Worm (Caenorhabditis elegans) whole organism, L1 larva: ENCODE data around the gene B0507.5.

Experiments
- C04F5.9 ChIP-seq: sonication (generic microtip); optimal IDR thresholded peaks from 2 replicates; lab custom pipeline; 2016; ENCODE audit warnings: missing genetic modification characterization, missing compliant biosample characterization
- C16A3.4 ChIP-seq: fragments of 150-350 bp; optimal IDR thresholded peaks from 2 replicates; lab custom pipeline; 2014; ENCODE audit warnings: missing biosample characterization, missing genetic modification characterization
- C34B4.2 ChIP-seq: sonication (generic microtip); optimal IDR thresholded peaks from 2 replicates; lab custom pipeline; 2017; ENCODE audit warnings: mild to moderate bottlenecking, missing genetic modification characterization, missing compliant biosample characterization
- ama-1 ChIP-seq: fragments of 150-350 bp; optimal IDR thresholded peaks from 2 replicates; lab custom pipeline; 2014
- ceh-88 ChIP-seq: fragments of 200-800 bp; sonication (Bioruptor generic); IDR thresholded peaks from 2 replicates; pipeline ENCODE4 v1.3.6; 2022; ENCODE audit warnings: missing genetic modification characterization, missing compliant biosample characterization
- dpl-1 ChIP-seq, 3 experiments: fragments of 150-350 bp in 2 of 3; sonication (generic microtip) in 1 of 3; optimal IDR thresholded peaks; 2 replicates each; lab custom pipeline; 2014 to 2017; ENCODE audit warnings: missing biosample characterization in 3 of 3, missing genetic modification characterization in 3 of 3, missing genetic modification reagents in 3 of 3
- dsc-1 ChIP-seq: sonication (generic microtip); optimal IDR thresholded peaks from 2 replicates; lab custom pipeline; 2016; ENCODE audit warnings: mild to moderate bottlenecking, missing genetic modification characterization, missing compliant biosample characterization
- efl-1 ChIP-seq, 4 experiments: fragments of 150-350 bp; optimal IDR thresholded peaks in 3 of 4; peaks in 1 of 4; 1 replicate in 1 of 4; 2 replicates in 3 of 4; lab custom pipeline; 2014; ENCODE audit warnings: missing biosample characterization in 2 of 4, missing genetic modification characterization in 2 of 4, missing genetic modification reagents in 2 of 4
- egl-13 ChIP-seq: sonication (generic microtip); optimal IDR thresholded peaks from 2 replicates; lab custom pipeline; 2016; ENCODE audit warnings: missing genotype, missing genetic modification reagents, missing genetic modification characterization, missing compliant biosample characterization
- elt-2 ChIP-seq: sonication (generic microtip); optimal IDR thresholded peaks from 2 replicates; lab custom pipeline; 2016; ENCODE audit warnings: missing genetic modification characterization, mild to moderate bottlenecking, inconsistent platforms, missing compliant biosample characterization, missing genetic modification reagents
- fkh-10 ChIP-seq: sonication (generic microtip); optimal IDR thresholded peaks from 2 replicates; lab custom pipeline; 2017; ENCODE audit warnings: missing biosample characterization, missing genetic modification reagents, missing genetic modification characterization
- fkh-8 ChIP-seq: sonication (generic microtip); optimal IDR thresholded peaks from 2 replicates; lab custom pipeline; 2016; ENCODE audit warnings: mild to moderate bottlenecking, missing genetic modification characterization, missing compliant biosample characterization
- hlh-4 ChIP-seq: sonication (generic microtip); optimal IDR thresholded peaks from 2 replicates; lab custom pipeline; 2016; ENCODE audit warnings: mild to moderate bottlenecking, missing genetic modification characterization, missing compliant biosample characterization
- isw-1 ChIP-seq: fragments of 200-800 bp; sonication (Bioruptor generic); IDR thresholded peaks from 2 replicates; pipeline ENCODE4 v1.3.6; 2022; ENCODE audit warnings: missing genetic modification characterization, missing compliant biosample characterization
- jun-1 ChIP-seq: fragments of 150-350 bp; optimal IDR thresholded peaks from 2 replicates; lab custom pipeline; 2014; ENCODE audit warnings: missing biosample characterization, missing genetic modification reagents, missing genetic modification characterization
- lin-13 ChIP-seq: fragments of 150-350 bp; optimal IDR thresholded peaks from 2 replicates; lab custom pipeline; 2014; ENCODE audit warnings: missing biosample characterization, missing genetic modification reagents, missing genetic modification characterization
- lin-14 ChIP-seq: fragments of 200-800 bp; sonication (Bioruptor generic); optimal IDR thresholded peaks from 2 replicates; lab custom pipeline; 2018; ENCODE audit warnings: mild to moderate bottlenecking, missing genetic modification characterization, moderate library complexity, missing compliant biosample characterization
- lin-35 ChIP-seq, 2 experiments: fragments of 150-350 bp; optimal IDR thresholded peaks; 2 replicates each; lab custom pipeline; 2014; ENCODE audit warnings: missing biosample characterization in 2 of 2, missing genetic modification characterization in 2 of 2, missing genetic modification reagents in 2 of 2
- lsy-2 ChIP-seq, 2 experiments: fragments of 150-350 bp; optimal IDR thresholded peaks; 2 replicates each; lab custom pipeline; 2014; ENCODE audit warnings: missing biosample characterization in 2 of 2, missing genetic modification characterization in 2 of 2
- nhr-237 ChIP-seq: fragments of 150-350 bp; optimal IDR thresholded peaks from 2 replicates; lab custom pipeline; 2014; ENCODE audit warnings: missing biosample characterization, missing genetic modification characterization
- nhr-28 ChIP-seq: fragments of 150-350 bp; optimal IDR thresholded peaks from 2 replicates; lab custom pipeline; 2014; ENCODE audit warnings: missing biosample characterization, missing genetic modification characterization
- nhr-76 ChIP-seq: sonication (generic microtip); optimal IDR thresholded peaks from 2 replicates; lab custom pipeline; 2017; ENCODE audit warnings: missing biosample characterization, missing genetic modification characterization
- nhr-77 ChIP-seq: fragments of 150-350 bp; optimal IDR thresholded peaks from 2 replicates; lab custom pipeline; 2014; ENCODE audit warnings: missing biosample characterization, missing genetic modification characterization
- nhr-84 ChIP-seq: sonication (generic microtip); optimal IDR thresholded peaks from 2 replicates; lab custom pipeline; 2017; ENCODE audit warnings: missing biosample characterization, missing genetic modification characterization
- nhr-85 ChIP-seq: sonication (generic microtip); peaks from one replicate; lab custom pipeline; 2016; ENCODE audit warnings: missing genetic modification characterization, inconsistent platforms, missing compliant biosample characterization
- pax-3 ChIP-seq: fragments of 200-800 bp; sonication (Bioruptor generic); optimal IDR thresholded peaks from 2 replicates; lab custom pipeline; 2018; ENCODE audit warnings: mild to moderate bottlenecking, missing genetic modification characterization, moderate library complexity, missing compliant biosample characterization
- pqm-1 ChIP-seq: sonication (generic microtip); optimal IDR thresholded peaks from 3 replicates; lab custom pipeline; 2017; ENCODE audit warnings: missing biosample characterization, missing genetic modification characterization
- rnt-1 ChIP-seq: sonication (generic microtip); optimal IDR thresholded peaks from 2 replicates; lab custom pipeline; 2016; ENCODE audit warnings: mild to moderate bottlenecking, missing genetic modification characterization, moderate library complexity, missing compliant biosample characterization
- skn-1 ChIP-seq: fragments of 150-350 bp; optimal IDR thresholded peaks from 2 replicates; lab custom pipeline; 2014; ENCODE audit warnings: missing biosample characterization, missing genetic modification characterization
- tlp-1 ChIP-seq: fragments of 150-350 bp; optimal IDR thresholded peaks from 2 replicates; lab custom pipeline; 2014; ENCODE audit warnings: missing biosample characterization, missing genetic modification characterization
- unc-130 ChIP-seq: fragments of 150-350 bp; optimal IDR thresholded peaks from 2 replicates; lab custom pipeline; 2017; ENCODE audit warnings: missing biosample characterization, missing genetic modification characterization, inconsistent platforms
- unc-30 ChIP-seq: sonication (generic microtip); optimal IDR thresholded peaks from 2 replicates; lab custom pipeline; 2017; ENCODE audit warnings: missing biosample characterization, missing genetic modification characterization
- unc-62 ChIP-seq: fragments of 150-350 bp; optimal IDR thresholded peaks from 2 replicates; lab custom pipeline; 2014; ENCODE audit warnings: missing biosample characterization, missing genetic modification reagents, missing genetic modification characterization
- unc-86 ChIP-seq: sonication (generic microtip); optimal IDR thresholded peaks from 2 replicates; lab custom pipeline; 2016; ENCODE audit warnings: missing genetic modification characterization, missing compliant biosample characterization
- unc-98 ChIP-seq: fragments of 200-800 bp; sonication (Bioruptor generic); IDR thresholded peaks from 2 replicates; pipeline ENCODE4 v1.3.6; 2022; ENCODE audit warnings: missing genetic modification characterization, missing compliant biosample characterization

B0507.5 gene

DNA sequence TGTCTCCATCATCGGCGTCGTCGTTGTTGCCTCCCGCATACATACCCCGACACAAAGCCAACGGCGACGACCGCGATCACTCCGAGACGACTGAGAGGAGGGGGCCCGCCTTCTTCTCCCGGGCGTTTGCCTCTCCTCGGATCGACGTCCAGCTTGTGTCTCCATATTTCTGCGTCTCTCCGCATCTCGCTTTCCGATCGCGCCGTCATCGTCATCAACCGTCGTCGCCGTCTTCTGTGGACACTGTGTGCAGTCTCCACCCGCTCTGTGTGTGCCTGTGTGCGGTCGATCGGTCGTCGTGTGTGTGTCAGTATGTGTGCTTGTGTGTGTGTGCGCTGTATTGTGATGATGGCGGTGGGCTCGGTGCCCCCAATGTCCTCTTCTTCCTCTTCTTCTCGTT is 32.0 kb downstream of the B0507.5 start (continued):
- no peak for TF ChIP-seq ama-1 (lab: Kevin White, UChicago)

DNA sequence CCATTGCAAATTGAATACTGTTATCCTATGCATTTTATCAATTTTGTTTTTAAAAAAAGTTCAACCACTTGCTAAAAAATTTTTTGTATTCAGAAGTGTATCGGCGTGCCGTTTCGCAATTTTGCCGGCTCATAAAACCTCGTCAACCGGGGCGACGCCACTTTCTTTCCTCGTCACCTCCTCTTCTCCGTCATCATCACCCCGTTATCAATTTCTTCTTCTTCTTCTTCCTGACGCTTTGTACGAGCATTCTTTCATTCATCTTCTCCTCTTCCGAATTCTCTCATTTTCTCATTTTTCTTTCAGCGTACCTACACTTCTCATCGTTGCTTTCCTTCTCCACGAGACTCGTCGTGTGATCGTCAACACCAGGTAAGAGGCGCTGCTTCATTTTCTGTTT is 32.8 kb downstream of the B0507.5 start, which contains the start of gene sup-37:
TSS of gene sup-37 (plus strand) at position 301 of the 400 bp plus-strand sequence.
- TF ChIP-seq C16A3.4 (tag; lab: Kevin White, UChicago) (no peak), nhr-76 (tag; lab: Kevin White, UChicago) (no peak), tlp-1 (no peak), lin-35 (GFP tag; optimal IDR thresholded peaks at IDR 0.05; lab: Kevin White, UChicago) (no peak), nhr-28 (tag; lab: Kevin White, UChicago) (no peak), dpl-1 (GFP tag; optimal IDR thresholded peaks at IDR 0.05; lab: Kevin White, UChicago) (no peak), isw-1 (GFP tag; lab: Robert Waterston, UW) (no peak), C04F5.9 (tag; lab: Kevin White, UChicago) (no peak), fkh-10 (no peak), lsy-2 (tag; optimal IDR thresholded peaks at IDR 0.05; lab: Kevin White, UChicago) (no peak), unc-86 (no peak), jun-1 (no peak), egl-13 (no peak)

DNA sequence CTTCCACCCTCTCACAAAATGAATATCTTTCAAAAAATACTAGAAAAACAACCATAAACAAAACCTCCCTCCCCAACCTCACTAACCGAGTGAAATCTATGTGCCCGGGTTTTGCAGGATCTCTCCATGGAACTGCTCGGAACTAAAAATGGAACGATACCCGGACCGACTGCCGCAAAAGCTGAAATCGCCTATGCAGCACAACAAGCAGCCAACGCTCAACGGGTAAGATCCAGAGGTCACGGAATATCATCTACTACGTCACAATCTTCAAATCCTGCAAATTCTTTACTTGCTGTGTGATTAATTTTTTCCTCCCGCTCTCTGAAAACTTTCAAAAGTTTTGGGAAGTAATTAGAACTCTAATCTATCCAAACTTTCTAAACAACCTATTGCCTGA is 35.9 kb downstream of the B0507.5 start:
- TF ChIP-seq unc-62 (GFP tag; lab: Kevin White, UChicago), result no peak
- TF ChIP-seq nhr-237 (tag; lab: Kevin White, UChicago), result no peak

DNA sequence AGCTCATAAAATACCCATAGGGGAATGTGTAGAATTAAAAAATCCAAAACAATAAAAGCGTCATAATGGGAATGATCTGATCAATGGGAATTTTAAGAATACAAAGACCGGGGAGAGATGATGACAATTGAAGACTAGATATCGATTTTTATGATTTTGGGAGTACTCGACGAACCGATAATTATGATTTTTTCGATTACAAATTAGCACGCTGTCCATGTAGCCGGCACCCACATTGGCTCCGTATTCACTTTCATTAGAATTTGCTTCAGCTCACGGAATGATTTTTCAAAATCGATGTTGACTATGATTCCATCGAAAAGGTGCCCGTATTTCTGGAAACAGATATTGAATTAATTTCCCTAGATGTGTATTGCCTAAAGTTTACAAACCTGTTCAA is 39.3 kb downstream of the B0507.5 start:
- no peak for TF ChIP-seq nhr-76 (tag; lab: Kevin White, UChicago)
- TF ChIP-seq C34B4.2 (tag; lab: Kevin White, UChicago), result no peak
- no peak for TF ChIP-seq rnt-1
- TF ChIP-seq unc-30, result no peak
- no peak for TF ChIP-seq unc-98
- TF ChIP-seq lsy-2 (tag; optimal IDR thresholded peaks at IDR 0.05; lab: Kevin White, UChicago), result no peak

DNA sequence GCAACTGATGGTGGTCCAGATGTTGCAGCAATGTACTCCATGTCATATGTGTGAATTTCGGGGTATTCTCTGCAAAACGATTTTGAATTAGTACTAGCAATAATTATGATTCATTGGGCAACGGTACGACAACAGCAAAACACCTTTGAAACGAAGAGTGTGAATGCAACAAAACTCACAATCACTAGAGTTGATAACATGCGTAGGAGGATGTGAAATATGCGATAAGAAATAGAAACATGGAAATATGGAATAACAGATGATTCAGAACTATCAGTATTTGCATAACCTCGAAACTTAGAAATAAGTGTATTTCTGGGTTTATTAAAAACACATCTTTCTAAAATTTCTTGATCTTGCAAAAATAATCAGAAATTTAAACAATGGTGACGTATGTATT is 42.0 kb downstream of the B0507.5 start:
- TF ChIP-seq efl-1 (optimal IDR thresholded peaks at IDR 0.05; lab: Kevin White, UChicago) (no peak), efl-1 (GFP tag; optimal IDR thresholded peaks at IDR 0.05 in 1 of 2; lab: Kevin White, UChicago) (peak in 1 of 2 experiments; percentile 3), lin-14 (GFP tag; lab: Kevin White, UChicago) (peak; percentile 1), nhr-84 (tag; lab: Kevin White, UChicago) (no peak), unc-130 (tag; lab: Kevin White, UChicago) (no peak), elt-2 (tag; lab: Kevin White, UChicago) (peak; percentile 55), pqm-1 (tag; lab: Kevin White, UChicago) (peak; percentile 12)

DNA sequence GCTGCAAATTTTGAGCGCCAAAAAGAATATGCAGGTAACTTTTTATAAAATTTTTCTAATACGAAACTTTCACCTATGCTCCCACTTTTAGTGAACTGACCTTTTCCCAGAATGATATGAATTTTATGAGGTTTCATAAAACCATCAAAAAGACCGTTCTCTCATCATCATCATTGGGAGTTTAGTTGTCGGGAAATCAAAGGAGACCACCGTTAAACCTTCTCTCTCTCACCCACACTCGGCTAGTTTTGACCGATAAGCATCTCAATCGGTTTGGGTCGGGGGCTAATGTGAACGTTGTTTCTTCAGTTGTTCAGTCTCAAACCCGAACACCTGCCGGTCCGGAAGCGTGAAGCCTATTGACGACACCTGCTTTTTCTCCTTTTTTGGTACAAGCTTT is 42.8 kb downstream of the B0507.5 start:
- TF ChIP-seq efl-1 (optimal IDR thresholded peaks at IDR 0.05; lab: Kevin White, UChicago) (no peak), efl-1 (GFP tag; optimal IDR thresholded peaks at IDR 0.05 in 1 of 2; lab: Kevin White, UChicago) (peak in 1 of 2 experiments; percentile 75), lsy-2 (tag; optimal IDR thresholded peaks at IDR 0.05; lab: Kevin White, UChicago) (no peak)

DNA sequence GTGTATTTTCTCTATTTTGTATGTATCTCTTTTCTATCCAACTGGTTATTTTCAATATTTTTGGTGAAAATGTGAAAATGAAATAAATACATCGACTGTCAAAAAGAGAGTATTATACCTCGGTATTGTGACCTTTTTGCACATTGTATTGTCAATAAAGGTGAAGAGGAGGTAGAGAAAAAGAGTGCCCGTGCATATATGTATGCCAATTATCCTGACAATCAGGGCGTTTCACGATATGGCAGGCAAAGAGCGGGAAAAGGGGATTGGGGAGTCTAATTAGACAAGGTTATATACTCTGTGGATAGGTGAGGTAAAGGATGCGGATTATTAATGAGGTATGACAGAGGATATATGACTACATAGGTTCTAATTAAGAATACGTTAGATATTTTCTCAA is 43.4 kb downstream of the B0507.5 start:
- peak; percentile 28 for TF ChIP-seq dsc-1
- no peak for TF ChIP-seq efl-1 (optimal IDR thresholded peaks at IDR 0.05; lab: Kevin White, UChicago)
- peak in 1 of 2 experiments; percentile 49 for TF ChIP-seq efl-1 (GFP tag; optimal IDR thresholded peaks at IDR 0.05 in 1 of 2; lab: Kevin White, UChicago)
- TF ChIP-seq lin-14 (GFP tag; lab: Kevin White, UChicago), result peak; percentile 5
- TF ChIP-seq nhr-77 (tag; lab: Kevin White, UChicago), result no peak
- TF ChIP-seq, all 84 proteins: peak for 3

DNA sequence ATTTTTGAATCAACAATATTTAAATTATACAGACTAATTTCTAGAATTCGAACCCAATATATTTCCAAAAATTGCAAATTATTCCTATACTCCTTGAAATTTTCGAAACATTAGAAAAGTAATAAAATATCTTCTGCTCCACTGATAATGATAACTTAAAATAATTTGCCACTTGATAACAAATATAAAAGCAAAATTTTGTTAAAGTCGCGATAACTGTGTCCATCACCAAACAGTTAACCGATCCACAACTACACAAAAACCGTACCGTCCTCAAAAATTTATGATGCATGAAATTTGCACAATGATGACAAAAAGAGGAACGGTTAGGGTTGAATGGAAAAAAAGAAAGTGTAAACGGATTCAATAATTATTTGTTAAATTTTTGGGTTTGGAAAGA is 45.0 kb downstream of the B0507.5 start:
- no peak for TF ChIP-seq hlh-4 (tag; lab: Kevin White, UChicago)
- TF ChIP-seq nhr-85, result no peak
- no peak for TF ChIP-seq fkh-8 (tag; lab: Kevin White, UChicago)
- TF ChIP-seq unc-130 (tag; lab: Kevin White, UChicago), result no peak
- TF ChIP-seq unc-30, result no peak
- TF ChIP-seq ceh-88 (GFP tag; lab: Robert Waterston, UW), result no peak
- no peak for TF ChIP-seq pax-3 (tag; lab: Kevin White, UChicago)
- TF ChIP-seq skn-1 (tag; lab: Kevin White, UChicago), result no peak
- TF ChIP-seq nhr-76 (tag; lab: Kevin White, UChicago), result no peak
- no peak for TF ChIP-seq lin-13 (GFP tag; lab: Kevin White, UChicago)
- TF ChIP-seq C16A3.4 (tag; lab: Kevin White, UChicago), result no peak
- no peak for TF ChIP-seq nhr-237 (tag; lab: Kevin White, UChicago)
